Worm (Caenorhabditis elegans) whole organism, L1 larva: ENCODE measurements around the gene dhcr-7.
A peak's percentile ranks its signal among the peaks of the same experiment; 100 is the strongest.

Experiments used
- C34B4.2 ChIP-seq: sonication (generic microtip); optimal IDR thresholded peaks from 2 replicates; lab custom pipeline; 2017; ENCODE audit warnings: mild to moderate bottlenecking, missing genetic modification characterization, missing compliant biosample characterization
- alr-1 ChIP-seq: fragments of 200-800 bp; sonication (Bioruptor generic); optimal IDR thresholded peaks from 2 replicates; lab custom pipeline; 2018; ENCODE audit warnings: borderline replicate concordance, mild to moderate bottlenecking, missing genetic modification characterization, missing compliant biosample characterization
- ceh-63 ChIP-seq: fragments of 200-800 bp; sonication (Bioruptor generic); optimal IDR thresholded peaks from 2 replicates; lab custom pipeline; 2018; ENCODE audit warnings: mild to moderate bottlenecking, missing genetic modification characterization, missing compliant biosample characterization
- ceh-88 ChIP-seq: fragments of 200-800 bp; sonication (Bioruptor generic); IDR thresholded peaks from 2 replicates; pipeline ENCODE4 v1.3.6; 2022; ENCODE audit warnings: missing genetic modification characterization, missing compliant biosample characterization
- ces-1 ChIP-seq: fragments of 150-350 bp; optimal IDR thresholded peaks from 2 replicates; lab custom pipeline; 2014; ENCODE audit warnings: missing biosample characterization, missing genetic modification reagents, missing genetic modification characterization
- dpl-1 ChIP-seq, 3 experiments: fragments of 150-350 bp in 2 of 3; sonication (generic microtip) in 1 of 3; optimal IDR thresholded peaks; 2 replicates each; lab custom pipeline; 2014 to 2017; ENCODE audit warnings: missing biosample characterization in 3 of 3, missing genetic modification characterization in 3 of 3, missing genetic modification reagents in 3 of 3
- dsc-1 ChIP-seq: sonication (generic microtip); optimal IDR thresholded peaks from 2 replicates; lab custom pipeline; 2016; ENCODE audit warnings: mild to moderate bottlenecking, missing genetic modification characterization, missing compliant biosample characterization
- efl-1 ChIP-seq, 4 experiments: fragments of 150-350 bp; optimal IDR thresholded peaks in 3 of 4; peaks in 1 of 4; 1 replicate in 1 of 4; 2 replicates in 3 of 4; lab custom pipeline; 2014; ENCODE audit warnings: missing biosample characterization in 2 of 4, missing genetic modification characterization in 2 of 4, missing genetic modification reagents in 2 of 4
- efl-3 ChIP-seq: fragments of 200-800 bp; sonication (Bioruptor generic); optimal IDR thresholded peaks from 2 replicates; lab custom pipeline; 2018; ENCODE audit warnings: mild to moderate bottlenecking, missing genetic modification characterization, missing compliant biosample characterization
- fkh-8 ChIP-seq: sonication (generic microtip); optimal IDR thresholded peaks from 2 replicates; lab custom pipeline; 2016; ENCODE audit warnings: mild to moderate bottlenecking, missing genetic modification characterization, missing compliant biosample characterization
- fos-1 ChIP-seq: fragments of 150-350 bp; optimal IDR thresholded peaks from 2 replicates; lab custom pipeline; 2014; ENCODE audit warnings: missing biosample characterization, missing genetic modification characterization
- hlh-4 ChIP-seq: sonication (generic microtip); optimal IDR thresholded peaks from 2 replicates; lab custom pipeline; 2016; ENCODE audit warnings: mild to moderate bottlenecking, missing genetic modification characterization, missing compliant biosample characterization
- irx-1 ChIP-seq: sonication (generic microtip); optimal IDR thresholded peaks from 2 replicates; lab custom pipeline; 2016; ENCODE audit warnings: missing genetic modification characterization, missing compliant biosample characterization
- lin-14 ChIP-seq: fragments of 200-800 bp; sonication (Bioruptor generic); optimal IDR thresholded peaks from 2 replicates; lab custom pipeline; 2018; ENCODE audit warnings: mild to moderate bottlenecking, missing genetic modification characterization, moderate library complexity, missing compliant biosample characterization
- lsy-2 ChIP-seq, 2 experiments: fragments of 150-350 bp; optimal IDR thresholded peaks; 2 replicates each; lab custom pipeline; 2014; ENCODE audit warnings: missing biosample characterization in 2 of 2, missing genetic modification characterization in 2 of 2
- mdl-1 ChIP-seq, 2 experiments: fragments of 150-350 bp; optimal IDR thresholded peaks; 2 replicates each; lab custom pipeline; 2014 to 2017; ENCODE audit warnings: missing biosample characterization in 2 of 2, missing genetic modification characterization in 2 of 2, inconsistent platforms in 1 of 2
- mep-1 ChIP-seq: fragments of 150-350 bp; optimal IDR thresholded peaks from 2 replicates; lab custom pipeline; 2014; ENCODE audit warnings: missing biosample characterization, missing genetic modification characterization
- nhr-11 ChIP-seq: fragments of 150-350 bp; optimal IDR thresholded peaks from 2 replicates; lab custom pipeline; 2014; ENCODE audit warnings: missing biosample characterization, missing genetic modification characterization
- nhr-20 ChIP-seq: sonication (generic microtip); optimal IDR thresholded peaks from 2 replicates; lab custom pipeline; 2016; ENCODE audit warnings: mild to moderate bottlenecking, missing genetic modification characterization, missing compliant biosample characterization
- nhr-47 ChIP-seq: sonication (generic microtip); optimal IDR thresholded peaks from 2 replicates; lab custom pipeline; 2016; ENCODE audit warnings: mild to moderate bottlenecking, missing genetic modification characterization, moderate library complexity, missing compliant biosample characterization
- nhr-71 ChIP-seq: sonication (generic microtip); optimal IDR thresholded peaks from 2 replicates; lab custom pipeline; 2016; ENCODE audit warnings: mild to moderate bottlenecking, missing genetic modification characterization, moderate library complexity, missing compliant biosample characterization
- nhr-77 ChIP-seq: fragments of 150-350 bp; optimal IDR thresholded peaks from 2 replicates; lab custom pipeline; 2014; ENCODE audit warnings: missing biosample characterization, missing genetic modification characterization
- nhr-84 ChIP-seq: sonication (generic microtip); optimal IDR thresholded peaks from 2 replicates; lab custom pipeline; 2017; ENCODE audit warnings: missing biosample characterization, missing genetic modification characterization
- nhr-85 ChIP-seq: sonication (generic microtip); peaks from one replicate; lab custom pipeline; 2016; ENCODE audit warnings: missing genetic modification characterization, inconsistent platforms, missing compliant biosample characterization
- rnt-1 ChIP-seq: sonication (generic microtip); optimal IDR thresholded peaks from 2 replicates; lab custom pipeline; 2016; ENCODE audit warnings: mild to moderate bottlenecking, missing genetic modification characterization, moderate library complexity, missing compliant biosample characterization
- skn-1 ChIP-seq: fragments of 150-350 bp; optimal IDR thresholded peaks from 2 replicates; lab custom pipeline; 2014; ENCODE audit warnings: missing biosample characterization, missing genetic modification characterization
- snu-23 ChIP-seq: sonication (generic microtip); optimal IDR thresholded peaks from 2 replicates; lab custom pipeline; 2016; ENCODE audit warnings: missing genetic modification characterization, missing compliant biosample characterization
- sptf-1 ChIP-seq: fragments of 150-350 bp; optimal IDR thresholded peaks from 2 replicates; lab custom pipeline; 2014; ENCODE audit warnings: missing biosample characterization, missing genetic modification characterization
- sup-37 ChIP-seq: fragments of 200-800 bp; sonication (Bioruptor generic); optimal IDR thresholded peaks from 2 replicates; lab custom pipeline; 2018; ENCODE audit warnings: mild to moderate bottlenecking, missing genetic modification characterization, missing compliant biosample characterization
- swsn-7 ChIP-seq: sonication (generic microtip); optimal IDR thresholded peaks from 2 replicates; lab custom pipeline; 2016; ENCODE audit warnings: missing genetic modification characterization, missing compliant biosample characterization
- tbx-2 ChIP-seq: sonication (generic microtip); optimal IDR thresholded peaks from 2 replicates; lab custom pipeline; 2016; ENCODE audit warnings: missing genetic modification characterization, missing compliant biosample characterization
- unc-62 ChIP-seq: fragments of 150-350 bp; optimal IDR thresholded peaks from 2 replicates; lab custom pipeline; 2014; ENCODE audit warnings: missing biosample characterization, missing genetic modification reagents, missing genetic modification characterization
- unc-86 ChIP-seq: sonication (generic microtip); optimal IDR thresholded peaks from 2 replicates; lab custom pipeline; 2016; ENCODE audit warnings: missing genetic modification characterization, missing compliant biosample characterization
- unc-98 ChIP-seq: fragments of 200-800 bp; sonication (Bioruptor generic); IDR thresholded peaks from 2 replicates; pipeline ENCODE4 v1.3.6; 2022; ENCODE audit warnings: missing genetic modification characterization, missing compliant biosample characterization
- zag-1 ChIP-seq: fragments of 150-350 bp; optimal IDR thresholded peaks from 2 replicates; lab custom pipeline; 2014; ENCODE audit warnings: missing biosample characterization, missing genetic modification characterization

The dhcr-7 gene

DNA sequence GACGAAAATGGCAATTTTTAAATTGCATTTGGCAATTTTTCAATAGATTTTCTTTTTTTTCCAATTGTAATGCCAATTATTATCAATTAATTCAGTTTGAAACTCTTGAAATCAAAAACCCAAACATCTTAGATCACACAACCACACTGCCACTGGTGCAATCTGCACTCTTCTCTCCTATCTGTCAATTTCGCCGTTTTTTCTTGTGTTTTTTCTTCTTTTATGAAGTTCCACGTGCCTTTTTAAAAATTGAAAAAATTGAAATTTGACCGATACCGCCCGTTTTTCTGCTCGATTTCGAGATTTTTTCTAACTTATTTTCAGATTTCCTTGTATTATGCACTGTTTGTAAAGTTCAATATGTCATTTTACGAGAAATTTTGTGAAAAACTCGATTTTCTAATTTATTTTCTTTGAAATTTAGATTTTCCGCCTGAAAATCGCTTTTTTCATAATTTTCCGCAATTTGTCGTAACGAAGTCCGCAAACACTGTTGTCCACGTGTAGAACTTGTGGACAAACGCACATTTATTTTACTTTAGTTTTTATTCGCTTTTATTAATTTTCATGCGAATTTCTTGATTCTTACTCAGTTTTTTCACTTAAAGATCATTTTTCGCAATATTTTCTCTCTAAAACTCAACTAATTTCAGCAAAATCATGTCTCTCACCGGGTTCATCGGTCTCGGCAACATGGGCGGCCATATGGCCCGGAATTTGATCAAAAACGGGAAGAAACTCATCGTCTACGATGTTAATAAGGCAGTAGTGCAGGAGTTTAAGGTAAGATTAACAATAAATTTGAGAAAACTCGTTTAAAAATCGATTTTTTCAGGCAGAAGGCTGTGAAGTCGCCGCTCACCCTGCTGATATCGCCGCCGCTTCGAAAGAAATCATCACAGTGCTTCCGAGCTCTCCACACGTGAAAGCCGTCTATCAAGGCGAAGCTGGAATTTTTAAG lies 8.4 kb upstream of the dhcr-7 start, which contains the start of gene B0250.5 (continued):
- TF ChIP-seq tbx-2 (tag; lab: Kevin White, UChicago) (peak; percentile 27), unc-62 (no peak), irx-1 (tag; lab: Kevin White, UChicago) (peak; percentile 62), rnt-1 (tag; lab: Kevin White, UChicago) (no peak), C34B4.2 (tag; lab: Kevin White, UChicago) (no peak)

DNA sequence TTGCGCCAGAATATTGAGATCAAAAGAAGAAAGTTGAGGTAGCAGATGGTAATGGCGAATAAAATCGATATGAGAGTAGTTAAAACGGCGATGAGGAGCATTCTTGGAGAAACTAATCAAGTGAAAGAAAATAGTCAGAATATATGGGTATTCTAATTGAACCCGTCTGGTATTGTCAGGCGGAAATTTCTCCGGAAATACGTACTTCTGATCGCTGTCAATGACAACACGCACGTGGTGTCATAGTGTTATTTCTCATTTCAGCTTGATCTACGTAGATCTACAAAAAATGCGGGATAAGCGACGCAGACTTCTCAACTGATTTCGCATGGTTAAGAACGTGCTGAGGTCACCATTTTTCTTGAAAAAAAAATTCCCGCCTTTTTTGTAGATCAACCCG lies 7.2 kb upstream of the dhcr-7 start, which contains the start of gene srbc-79:
Gene srbc-79 (minus strand): TSS at position 101 of the 400 bp plus-strand sequence.
- TF ChIP-seq nhr-85 (tag; lab: Kevin White, UChicago), result peak; percentile 19
- TF ChIP-seq skn-1 (tag; lab: Kevin White, UChicago), result no peak
- no peak for TF ChIP-seq ceh-88
- no peak for TF ChIP-seq efl-3
- TF ChIP-seq ceh-63 (GFP tag; lab: Kevin White, UChicago), result no peak
- TF ChIP-seq tbx-2 (tag; lab: Kevin White, UChicago), result no peak

DNA sequence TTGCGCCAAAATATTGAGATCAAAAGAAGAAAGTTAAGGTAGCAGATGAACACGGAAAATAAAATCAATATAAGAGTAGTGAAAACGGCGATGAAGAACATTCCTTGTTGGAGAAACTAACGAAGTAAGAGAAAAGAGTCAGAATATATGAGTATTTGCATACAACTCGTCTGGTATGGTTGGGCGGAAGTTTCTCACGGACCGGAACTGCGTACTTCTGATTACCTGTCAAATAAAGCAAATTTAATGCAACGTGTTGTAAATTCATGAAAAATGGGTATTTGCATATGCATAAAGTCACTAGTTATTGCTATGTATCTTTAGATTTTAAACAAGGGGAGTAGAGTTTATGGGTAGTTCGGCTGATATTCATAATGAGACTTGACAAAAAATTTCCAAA lies 3.9 kb upstream of the dhcr-7 start, which contains the start of gene srbc-78:
Gene srbc-78 (minus strand): TSS at position 101 of the 400 bp plus-strand sequence.
- no peak for TF ChIP-seq fos-1
- TF ChIP-seq, all 84 proteins: peak for 0

DNA sequence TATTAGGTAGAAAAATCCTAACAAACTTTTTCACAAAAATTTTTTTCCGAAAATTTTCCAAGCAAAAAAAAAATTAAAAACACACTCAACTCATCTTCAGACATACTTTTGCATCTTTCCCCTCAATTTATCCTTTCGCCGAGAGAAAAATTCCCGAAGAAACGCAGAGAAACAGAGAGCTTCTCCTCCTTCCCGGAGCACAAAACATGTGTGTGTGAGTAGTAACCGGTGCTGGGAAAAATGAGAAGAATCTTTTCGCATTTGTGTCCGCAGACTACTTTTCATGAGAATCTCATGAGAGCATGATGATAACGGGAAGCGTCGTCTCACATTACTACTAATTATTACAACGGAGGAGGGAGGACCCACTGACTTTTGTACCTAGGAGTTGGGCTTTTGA lies 1.4 kb upstream of the dhcr-7 start:
- TF ChIP-seq ces-1 (GFP tag; lab: Kevin White, UChicago) (no peak), unc-98 (GFP tag; lab: Robert Waterston, UW) (peak; percentile 16; the same call in 1 of the 2 replicates), sptf-1 (no peak), snu-23 (GFP tag; lab: Kevin White, UChicago) (peak; percentile 46), mep-1 (tag; lab: Kevin White, UChicago) (peak; percentile 41), lsy-2 (tag; optimal IDR thresholded peaks at IDR 0.05; lab: Kevin White, UChicago) (peak in 1 of 2 experiments; percentile 36), sup-37 (GFP tag; lab: Kevin White, UChicago) (no peak), nhr-20 (tag; lab: Kevin White, UChicago) (peak; percentile 3), mdl-1 (tag; optimal IDR thresholded peaks at IDR 0.05; lab: Kevin White, UChicago) (peak in 1 of 2 experiments; percentile 21), nhr-71 (peak; percentile 58), rnt-1 (tag; lab: Kevin White, UChicago) (peak; percentile 73), swsn-7 (tag; lab: Kevin White, UChicago) (peak; percentile 17), efl-1 (optimal IDR thresholded peaks at IDR 0.05; lab: Kevin White, UChicago) (peak in 1 of 2 experiments; percentile 14), efl-1 (GFP tag; optimal IDR thresholded peaks at IDR 0.05 in 1 of 2; lab: Kevin White, UChicago) (peak in 1 of 2 experiments; percentile 27), nhr-47 (tag; lab: Kevin White, UChicago) (peak; percentile 5), dsc-1 (tag; lab: Kevin White, UChicago) (peak; percentile 85), lin-14 (GFP tag; lab: Kevin White, UChicago) (peak; percentile 67)

DNA sequence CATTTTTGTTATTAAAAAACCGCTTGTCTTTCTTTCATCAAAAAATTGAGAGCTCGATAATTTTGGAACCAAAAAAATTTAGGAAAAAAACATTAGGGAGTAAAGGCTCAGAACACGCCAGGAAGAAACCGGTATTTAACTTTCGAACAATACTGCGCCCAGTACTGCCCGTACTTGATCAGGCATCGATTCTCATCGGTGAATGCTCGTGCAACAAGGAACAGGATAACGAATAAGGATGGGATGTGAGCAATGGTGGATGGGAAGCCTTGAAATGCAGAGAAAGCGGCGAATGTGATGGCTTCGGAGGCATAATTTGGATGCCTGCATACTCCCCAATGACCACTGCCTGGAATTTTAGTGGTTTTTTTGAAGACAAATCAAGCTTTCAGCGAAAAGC lies 4.4 kb downstream of the dhcr-7 start:
- TF ChIP-seq hlh-4, result no peak
- TF ChIP-seq ceh-88, result no peak
- no peak for TF ChIP-seq nhr-11 (tag; lab: Kevin White, UChicago)
- TF ChIP-seq nhr-47 (tag; lab: Kevin White, UChicago), result no peak
- TF ChIP-seq nhr-77 (tag; lab: Kevin White, UChicago), result no peak
- TF ChIP-seq unc-86 (tag; lab: Kevin White, UChicago), result no peak
- TF ChIP-seq nhr-84 (tag; lab: Kevin White, UChicago), result no peak
- no peak for TF ChIP-seq zag-1 (tag; lab: Kevin White, UChicago)
- TF ChIP-seq dpl-1 (GFP tag; optimal IDR thresholded peaks at IDR 0.05; lab: Kevin White, UChicago), result no peak
- TF ChIP-seq fkh-8 (tag; lab: Kevin White, UChicago), result no peak
- no peak for TF ChIP-seq alr-1 (tag; lab: Kevin White, UChicago)
